Worm (Caenorhabditis elegans) whole organism, late embryonic: Measurements from ENCODE around the gene ceh-82.
"Not testable (repeated sequence)": the region's sequence is repeated elsewhere in the genome, so short reads cannot be mapped to it uniquely, and the experiment has no call there.

Experiments used
- C08G9.2 ChIP-seq: sonication (generic microtip); optimal IDR thresholded peaks from 2 replicates; lab custom pipeline; 2016; ENCODE audit warnings: mild to moderate bottlenecking, missing genetic modification characterization, moderate library complexity, missing compliant biosample characterization
- K02D7.2 ChIP-seq: sonication (generic microtip); optimal IDR thresholded peaks from 2 replicates; lab custom pipeline; 2017; ENCODE audit warnings: mild to moderate bottlenecking, missing genetic modification characterization, missing compliant biosample characterization
- K09A11.1 ChIP-seq: sonication (generic microtip); optimal IDR thresholded peaks from 2 replicates; lab custom pipeline; 2017; ENCODE audit warnings: antibody characterized with exemption, mild to moderate bottlenecking, missing genetic modification characterization, missing compliant biosample characterization; ENCODE audit not compliant: insufficient read depth
- Y22D7AL.16 ChIP-seq: sonication (generic microtip); optimal IDR thresholded peaks from 2 replicates; lab custom pipeline; 2016; ENCODE audit warnings: missing genetic modification characterization, missing compliant biosample characterization
- ama-1 ChIP-seq: fragments of 150-350 bp; optimal IDR thresholded peaks from 2 replicates; lab custom pipeline; 2014
- ceh-14 ChIP-seq: sonication (generic microtip); optimal IDR thresholded peaks from 2 replicates; lab custom pipeline; 2016; ENCODE audit warnings: missing genotype, missing genetic modification characterization, missing compliant biosample characterization
- ceh-19 ChIP-seq: fragments of 200-800 bp; sonication (Bioruptor generic); optimal IDR thresholded peaks from 2 replicates; lab custom pipeline; 2018; ENCODE audit warnings: mild to moderate bottlenecking, missing genetic modification characterization, missing compliant biosample characterization
- ceh-2 ChIP-seq: sonication (generic microtip); optimal IDR thresholded peaks from 2 replicates; lab custom pipeline; 2016; ENCODE audit warnings: missing genotype, missing genetic modification characterization, missing compliant biosample characterization
- ceh-22 ChIP-seq: sonication (generic microtip); optimal IDR thresholded peaks from 2 replicates; lab custom pipeline; 2017; ENCODE audit warnings: missing biosample characterization, missing genetic modification characterization
- ceh-6 ChIP-seq: fragments of 200-800 bp; sonication (Bioruptor generic); optimal IDR thresholded peaks from 2 replicates; lab custom pipeline; 2018; ENCODE audit warnings: mild to moderate bottlenecking, missing genetic modification characterization, missing compliant biosample characterization
- dve-1 ChIP-seq: sonication (generic microtip); optimal IDR thresholded peaks from 2 replicates; lab custom pipeline; 2017; ENCODE audit warnings: antibody characterized with exemption, mild to moderate bottlenecking, missing genetic modification characterization, missing compliant biosample characterization
- elt-4 ChIP-seq: sonication (generic microtip); optimal IDR thresholded peaks from 2 replicates; lab custom pipeline; 2016; ENCODE audit warnings: missing genetic modification characterization, missing compliant biosample characterization
- ets-4 ChIP-seq: sonication (generic microtip); optimal IDR thresholded peaks from 2 replicates; lab custom pipeline; 2016; ENCODE audit warnings: missing genetic modification characterization, missing compliant biosample characterization
- eyg-1 ChIP-seq: sonication (generic microtip); optimal IDR thresholded peaks from 2 replicates; lab custom pipeline; 2016; ENCODE audit warnings: missing genotype, missing genetic modification characterization, missing compliant biosample characterization
- fax-1 ChIP-seq: sonication (generic microtip); optimal IDR thresholded peaks from 2 replicates; lab custom pipeline; 2016; ENCODE audit warnings: missing genotype, missing genetic modification characterization, missing compliant biosample characterization
- fkh-10 ChIP-seq: fragments of 150-350 bp; optimal IDR thresholded peaks from 2 replicates; lab custom pipeline; 2014; ENCODE audit warnings: missing biosample characterization, missing genetic modification reagents, missing genetic modification characterization
- gmeb-2 ChIP-seq: sonication (generic microtip); optimal IDR thresholded peaks from 2 replicates; lab custom pipeline; 2016; ENCODE audit warnings: missing genetic modification characterization, inconsistent platforms, missing compliant biosample characterization
- hlh-13 ChIP-seq: fragments of 200-800 bp; sonication (Bioruptor generic); optimal IDR thresholded peaks from 2 replicates; lab custom pipeline; 2018; ENCODE audit warnings: mild to moderate bottlenecking, missing genetic modification characterization, missing compliant biosample characterization
- hlh-15 ChIP-seq: sonication (generic microtip); optimal IDR thresholded peaks from 2 replicates; lab custom pipeline; 2016; ENCODE audit warnings: missing genetic modification characterization, missing compliant biosample characterization
- hlh-6 ChIP-seq: sonication (generic microtip); optimal IDR thresholded peaks from 2 replicates; lab custom pipeline; 2016; ENCODE audit warnings: missing genotype, missing genetic modification characterization, missing compliant biosample characterization
- madf-2 ChIP-seq: sonication (generic microtip); optimal IDR thresholded peaks from 2 replicates; lab custom pipeline; 2017; ENCODE audit warnings: missing genetic modification characterization, missing compliant biosample characterization
- mec-3 ChIP-seq: sonication (generic microtip); optimal IDR thresholded peaks from 2 replicates; lab custom pipeline; 2016; ENCODE audit warnings: borderline replicate concordance, missing genetic modification characterization, missing compliant biosample characterization
- nhr-11 ChIP-seq: fragments of 150-350 bp; optimal IDR thresholded peaks from 2 replicates; lab custom pipeline; 2014; ENCODE audit warnings: missing biosample characterization, missing genetic modification characterization
- nhr-232 ChIP-seq: sonication (generic microtip); optimal IDR thresholded peaks from 2 replicates; lab custom pipeline; 2016; ENCODE audit warnings: missing genetic modification characterization, missing compliant biosample characterization
- pag-3 ChIP-seq: sonication (generic microtip); optimal IDR thresholded peaks from 2 replicates; lab custom pipeline; 2016; ENCODE audit warnings: missing compliant biosample characterization, missing genetic modification characterization, borderline replicate concordance
- pat-9 ChIP-seq: fragments of 200-800 bp; sonication (Bioruptor generic); optimal IDR thresholded peaks from 2 replicates; lab custom pipeline; 2018; ENCODE audit warnings: mild to moderate bottlenecking, missing genetic modification characterization, moderate library complexity, missing compliant biosample characterization
- pros-1 ChIP-seq: fragments of 150-350 bp; optimal IDR thresholded peaks from 2 replicates; lab custom pipeline; 2014; ENCODE audit warnings: missing biosample characterization, missing genetic modification reagents, missing genetic modification characterization
- rnt-1 ChIP-seq: sonication (generic microtip); optimal IDR thresholded peaks from 2 replicates; lab custom pipeline; 2016; ENCODE audit warnings: missing genetic modification characterization, missing compliant biosample characterization
- sox-2 ChIP-seq: fragments of 200-800 bp; sonication (Bioruptor generic); IDR thresholded peaks from 2 replicates; pipeline ENCODE4 v1.3.6; 2022; ENCODE audit warnings: missing genetic modification reagents, missing genetic modification characterization, missing compliant biosample characterization
- sox-4 ChIP-seq: sonication (generic microtip); optimal IDR thresholded peaks from 2 replicates; lab custom pipeline; 2017; ENCODE audit warnings: mild to moderate bottlenecking, missing genetic modification characterization, inconsistent platforms, missing compliant biosample characterization
- tbx-7 ChIP-seq: sonication (generic microtip); optimal IDR thresholded peaks from 2 replicates; lab custom pipeline; 2016; ENCODE audit warnings: missing genotype, missing genetic modification characterization, missing compliant biosample characterization
- ttx-3 ChIP-seq: sonication (generic microtip); optimal IDR thresholded peaks from 2 replicates; lab custom pipeline; 2016; ENCODE audit warnings: missing genetic modification reagents, missing genetic modification characterization, missing compliant biosample characterization
- unc-3 ChIP-seq, 2 experiments: fragments of 200-800 bp in 1 of 2; sonication (Bioruptor generic) in 1 of 2; sonication (generic microtip) in 1 of 2; conservative IDR thresholded peaks in 1 of 2; optimal IDR thresholded peaks in 1 of 2; 2 replicates each; pipeline versions ENCODE4 v1.3.6 to Lab custom; 2016 to 2022; ENCODE audit warnings: missing compliant biosample characterization in 2 of 2, missing genetic modification characterization in 2 of 2, missing genetic modification reagents in 1 of 2
- unc-55 ChIP-seq: sonication (generic microtip); optimal IDR thresholded peaks from 2 replicates; lab custom pipeline; 2017; ENCODE audit warnings: missing biosample characterization, missing genetic modification reagents, missing genetic modification characterization
- ztf-16 ChIP-seq: sonication (generic microtip); optimal IDR thresholded peaks from 2 replicates; lab custom pipeline; 2017; ENCODE audit warnings: missing genetic modification characterization, missing compliant biosample characterization

The ceh-82 gene

ce11 chrII:1763072-1763471 is 31.0 kb downstream of the ceh-82 start, which contains the start of gene math-28:
math-28 (plus strand) TSS chrII:1763372.
- TF ChIP-seq eyg-1 (no peak), tbx-7 (tag; lab: Kevin White, UChicago) (no peak), ceh-6 (GFP tag; lab: Kevin White, UChicago) (no peak), fax-1 (tag; lab: Kevin White, UChicago) (no peak), ceh-22 (tag; lab: Kevin White, UChicago) (no peak), ama-1 (no peak), pat-9 (no peak), ceh-19 (GFP tag; lab: Kevin White, UChicago) (no peak), C08G9.2 (tag; lab: Kevin White, UChicago) (no peak), ttx-3 (tag; lab: Kevin White, UChicago) (no peak)

- TF ChIP-seq fkh-10 (no peak), sox-2 (no peak), ceh-2 (tag; lab: Kevin White, UChicago) (no peak), elt-4 (no peak), rnt-1 (tag; lab: Kevin White, UChicago) (no peak), unc-3 (GFP tag; conservative IDR thresholded peaks at IDR 0.05; lab: Robert Waterston, UW) (no peak), unc-3 (tag; optimal IDR thresholded peaks at IDR 0.05; lab: Kevin White, UChicago) (no peak), pros-1 (tag; lab: Kevin White, UChicago) (no peak), K09A11.1 (no peak), hlh-13 (no peak), sox-4 (tag; lab: Kevin White, UChicago) (no peak), nhr-11 (tag; lab: Kevin White, UChicago) (no peak), dve-1 (no peak), madf-2 (tag; lab: Kevin White, UChicago) (no peak), ceh-6 (GFP tag; lab: Kevin White, UChicago) (no peak), pat-9 (no peak)
Observed at ce11 chrII:1766715-1767114, 34.7 kb downstream of the ceh-82 start.

- TF ChIP-seq gmeb-2 (tag; lab: Kevin White, UChicago); ets-4 (tag; lab: Kevin White, UChicago); fkh-10: not testable (repeated sequence)
Observed at ce11 chrII:1771347-1771746, 39.3 kb downstream of the ceh-82 start, which contains the start of gene math-26. math-26 (plus strand) TSS chrII:1771647.

- TF ChIP-seq ceh-22 (tag; lab: Kevin White, UChicago) (no peak), hlh-13 (no peak), Y22D7AL.16 (tag; lab: Kevin White, UChicago) (no peak), pag-3 (tag; lab: Kevin White, UChicago) (no peak), mec-3 (tag; lab: Kevin White, UChicago) (no peak)
- TF ChIP-seq, all 69 proteins: peak for 0
Observed at ce11 chrII:1771785-1772184, 39.8 kb downstream of the ceh-82 start, which contains the start of gene math-3. math-3 (plus strand) TSS chrII:1772085.

- not testable (repeated sequence) for TF ChIP-seq hlh-15 (tag; lab: Kevin White, UChicago); sox-2; ztf-16 (tag; lab: Kevin White, UChicago)
Observed at ce11 chrII:1775234-1775633, 43.2 kb downstream of the ceh-82 start, which contains the start of gene F36H5.14. F36H5.14 (plus strand) TSS chrII:1775534.

ce11 chrII:1782474-1782873 is 50.4 kb downstream of the ceh-82 start, which contains the start of gene math-4:
math-4 (minus strand) TSS chrII:1782574.
- no peak for TF ChIP-seq hlh-6 (tag; lab: Kevin White, UChicago)
- TF ChIP-seq ceh-14 = no peak
- TF ChIP-seq elt-4 = no peak
- no peak for TF ChIP-seq unc-55 (GFP tag; lab: Kevin White, UChicago)
- TF ChIP-seq K02D7.2 (tag; lab: Kevin White, UChicago) = no peak
- no peak for TF ChIP-seq ttx-3 (tag; lab: Kevin White, UChicago)
- no peak for TF ChIP-seq nhr-232 (tag; lab: Kevin White, UChicago)
- TF ChIP-seq pat-9 = no peak
- TF ChIP-seq Y22D7AL.16 (tag; lab: Kevin White, UChicago) = no peak
- TF ChIP-seq, all 69 proteins: peak for 0
